Fruit fly (Drosophila melanogaster) whole organism, embryonic: Measurements from ENCODE around the gene CG9667.

Source experiments
- Adf1 ChIP-seq: fragments of 200-800 bp; sonication (Bioruptor generic); IDR thresholded peaks from 2 replicates; pipeline ENCODE4 v1.3.6; 2022; ENCODE audit warnings: missing biosample characterization, missing genetic modification characterization
- BEAF-32 ChIP-seq: fragments of 200-800 bp; sonication (Bioruptor generic); optimal IDR thresholded peaks from 3 replicates; lab custom pipeline; 2017; ENCODE audit warnings: missing biosample characterization, missing genetic modification characterization, mild to moderate bottlenecking, moderate library complexity, missing genetic modification reagents
- BtbVII ChIP-seq: fragments of 200-800 bp; sonication (Bioruptor generic); optimal IDR thresholded peaks from 3 replicates; lab custom pipeline; 2017; ENCODE audit warnings: missing biosample characterization, mild to moderate bottlenecking, missing genetic modification characterization
- CG10654 ChIP-seq: fragments of 200-800 bp; sonication (Bioruptor generic); optimal IDR thresholded peaks from 2 replicates; lab custom pipeline; 2016; ENCODE audit warnings: missing biosample characterization, missing genetic modification characterization
- CG11085 ChIP-seq: fragments of 200-800 bp; sonication (Bioruptor generic); IDR thresholded peaks from 2 replicates; pipeline ENCODE4 v1.3.6; 2022; ENCODE audit warnings: missing biosample characterization, missing genetic modification characterization
- CG11504 ChIP-seq: fragments of 200-800 bp; sonication (Bioruptor generic); optimal IDR thresholded peaks from 3 replicates; lab custom pipeline; 2019; ENCODE audit warnings: missing biosample characterization, mild to moderate bottlenecking, missing genetic modification characterization, moderate library complexity
- CG11696 ChIP-seq: fragments of 200-800 bp; sonication (Bioruptor generic); IDR thresholded peaks from 2 replicates; pipeline ENCODE4 v1.3.6; 2022; ENCODE audit warnings: missing biosample characterization, missing genetic modification characterization
- CG12155 ChIP-seq: fragments of 200-800 bp; sonication (Bioruptor generic); optimal IDR thresholded peaks from 3 replicates; lab custom pipeline; 2016; ENCODE audit warnings: missing biosample characterization, missing genetic modification characterization
- CG13775 ChIP-seq: fragments of 200-800 bp; sonication (Bioruptor generic); optimal IDR thresholded peaks from 3 replicates; lab custom pipeline; 2017; ENCODE audit warnings: missing biosample characterization, mild to moderate bottlenecking, missing genetic modification characterization
- CG15696 ChIP-seq: fragments of 200-800 bp; sonication (Bioruptor generic); optimal IDR thresholded peaks from 2 replicates; lab custom pipeline; 2019; ENCODE audit warnings: missing biosample characterization, mild to moderate bottlenecking, missing genetic modification characterization, moderate library complexity
- CG17359 ChIP-seq: fragments of 200-800 bp; sonication (Bioruptor generic); optimal IDR thresholded peaks from 3 replicates; lab custom pipeline; 2018; ENCODE audit warnings: missing biosample characterization, mild to moderate bottlenecking, missing genetic modification characterization, moderate library complexity
- CG17361 ChIP-seq: fragments of 200-800 bp; sonication (Bioruptor generic); IDR thresholded peaks from 3 replicates; pipeline ENCODE4 v1.3.6; 2022; ENCODE audit warnings: missing biosample characterization, missing genetic modification characterization
- CG17912 ChIP-seq: fragments of 200-800 bp; sonication (Bioruptor generic); optimal IDR thresholded peaks from 2 replicates; lab custom pipeline; 2018; ENCODE audit warnings: missing biosample characterization, mild to moderate bottlenecking, missing genetic modification characterization
- CG2875 ChIP-seq: fragments of 200-800 bp; sonication (Bioruptor generic); optimal IDR thresholded peaks from 2 replicates; lab custom pipeline; 2017; ENCODE audit warnings: missing biosample characterization, mild to moderate bottlenecking, missing genetic modification characterization, missing genetic modification reagents
- CG4424 ChIP-seq: fragments of 200-800 bp; sonication (Bioruptor generic); optimal IDR thresholded peaks from 3 replicates; lab custom pipeline; 2016; ENCODE audit warnings: missing biosample characterization, missing genetic modification characterization
- CkIIα-i1 ChIP-seq: fragments of 200-800 bp; sonication (Bioruptor generic); IDR thresholded peaks from 2 replicates; pipeline ENCODE4 v1.3.6; 2022; ENCODE audit warnings: missing biosample characterization, missing genetic modification characterization
- Doc2 ChIP-seq: fragments of 200-800 bp; sonication (Bioruptor generic); IDR thresholded peaks from 2 replicates; pipeline ENCODE4 v1.3.6; 2022; ENCODE audit warnings: missing biosample characterization, missing genetic modification characterization
- Hmr ChIP-seq: fragments of 200-800 bp; sonication (Bioruptor generic); optimal IDR thresholded peaks from 3 replicates; lab custom pipeline; 2017; ENCODE audit warnings: mild to moderate bottlenecking, missing biosample characterization, missing genetic modification reagents, missing genetic modification characterization
- Hr51 ChIP-seq, 2 experiments: fragments of 200-800 bp; sonication (Bioruptor generic); optimal IDR thresholded peaks; 2 replicates in 1 of 2; 3 replicates in 1 of 2; lab custom pipeline; 2016 to 2018; ENCODE audit warnings: missing biosample characterization in 2 of 2, missing genetic modification characterization in 2 of 2, mild to moderate bottlenecking in 1 of 2, moderate library complexity in 1 of 2
- Max ChIP-seq: fragments of 200-800 bp; sonication (Bioruptor generic); optimal IDR thresholded peaks from 2 replicates; lab custom pipeline; 2016; ENCODE audit warnings: missing biosample characterization, mild to moderate bottlenecking, missing genetic modification characterization
- Pdp1 ChIP-seq, 2 experiments: fragments of 200-800 bp; sonication (Bioruptor generic); optimal IDR thresholded peaks; 3 replicates each; lab custom pipeline; 2016; ENCODE audit warnings: missing biosample characterization in 2 of 2, missing genetic modification characterization in 2 of 2, mild to moderate bottlenecking in 1 of 2, moderate library complexity in 1 of 2
- Rfx ChIP-seq: fragments of 200-800 bp; sonication (Bioruptor generic); IDR thresholded peaks from 2 replicates; pipeline ENCODE4 v1.3.6; 2022; ENCODE audit warnings: missing biosample characterization, missing genetic modification characterization
- Ssrp ChIP-seq: fragments of 200-800 bp; sonication (Bioruptor generic); optimal IDR thresholded peaks from 2 replicates; lab custom pipeline; 2018; ENCODE audit warnings: missing biosample characterization, mild to moderate bottlenecking, missing genetic modification characterization, moderate library complexity
- YL-1 ChIP-seq: fragments of 200-800 bp; sonication (Bioruptor generic); optimal IDR thresholded peaks from 3 replicates; lab custom pipeline; 2017; ENCODE audit warnings: missing biosample characterization, mild to moderate bottlenecking, missing genetic modification characterization
- ab ChIP-seq: fragments of 200-800 bp; sonication (Bioruptor generic); optimal IDR thresholded peaks from 2 replicates; lab custom pipeline; 2016; ENCODE audit warnings: missing biosample characterization, missing genetic modification characterization
- ci ChIP-seq: fragments of 200-800 bp; sonication (Bioruptor generic); IDR thresholded peaks from 3 replicates; pipeline ENCODE4 v1.3.6; 2022; ENCODE audit warnings: missing biosample characterization, missing genetic modification characterization
- danr ChIP-seq: fragments of 200-800 bp; sonication (Bioruptor generic); IDR thresholded peaks from 2 replicates; pipeline ENCODE4 v1.3.6; 2022; ENCODE audit warnings: missing biosample characterization, missing genetic modification characterization
- ems ChIP-seq: fragments of 200-800 bp; sonication (Bioruptor generic); optimal IDR thresholded peaks from 3 replicates; lab custom pipeline; 2016; ENCODE audit warnings: missing biosample characterization, missing genetic modification characterization
- h ChIP-seq: fragments of >200 bp; optimal IDR thresholded peaks from 2 replicates; lab custom pipeline; 2017
- hb ChIP-seq: fragments of 200-800 bp; sonication (Bioruptor generic); IDR thresholded peaks from 3 replicates; pipeline ENCODE4 v1.3.6; 2022; ENCODE audit warnings: missing biosample characterization, missing genetic modification characterization; ENCODE audit not compliant: partially characterized antibody
- hkb ChIP-seq, 2 experiments: fragments of 200-800 bp in 1 of 2; fragments of >200 bp in 1 of 2; sonication (Bioruptor generic) in 1 of 2; IDR thresholded peaks in 1 of 2; optimal IDR thresholded peaks in 1 of 2; 2 replicates each; pipeline versions ENCODE4 v1.3.6 to Lab custom; 2017 to 2022; ENCODE audit warnings: missing biosample characterization in 1 of 2, missing genetic modification characterization in 1 of 2
- inv ChIP-seq: fragments of 200-800 bp; sonication (Bioruptor generic); IDR thresholded peaks from 2 replicates; pipeline ENCODE4 v1.3.6; 2022; ENCODE audit warnings: missing biosample characterization, missing genetic modification characterization; ENCODE audit not compliant: partially characterized antibody
- jumu ChIP-seq: fragments of 200-800 bp; sonication (Bioruptor generic); optimal IDR thresholded peaks from 3 replicates; lab custom pipeline; 2016; ENCODE audit warnings: missing biosample characterization, missing genetic modification characterization
- lab ChIP-seq: fragments of 200-800 bp; sonication (Bioruptor generic); optimal IDR thresholded peaks from 3 replicates; lab custom pipeline; 2017; ENCODE audit warnings: missing biosample characterization, missing genetic modification characterization, mild to moderate bottlenecking, moderate library complexity, missing genetic modification reagents
- lbe ChIP-seq: fragments of 200-800 bp; sonication (Bioruptor generic); optimal IDR thresholded peaks from 2 replicates; lab custom pipeline; 2016; ENCODE audit warnings: missing biosample characterization, mild to moderate bottlenecking, missing genetic modification characterization
- lilli ChIP-seq: fragments of 200-800 bp; sonication (Bioruptor generic); optimal IDR thresholded peaks from 3 replicates; lab custom pipeline; 2016; ENCODE audit warnings: missing biosample characterization, missing genetic modification characterization
- lmd ChIP-seq: fragments of 200-800 bp; sonication (Bioruptor generic); IDR thresholded peaks from 2 replicates; pipeline ENCODE4 v1.3.6; 2022; ENCODE audit warnings: missing biosample characterization, missing genetic modification characterization
- pum ChIP-seq: fragments of 200-800 bp; sonication (Bioruptor generic); optimal IDR thresholded peaks from 2 replicates; lab custom pipeline; 2016; ENCODE audit warnings: missing biosample characterization, missing genetic modification characterization
- repo ChIP-seq: fragments of 200-800 bp; sonication (Bioruptor generic); optimal IDR thresholded peaks from 2 replicates; lab custom pipeline; 2016; ENCODE audit warnings: missing biosample characterization, missing genetic modification characterization
- salm ChIP-seq: fragments of 200-800 bp; sonication (Bioruptor generic); optimal IDR thresholded peaks from 2 replicates; lab custom pipeline; 2018; ENCODE audit warnings: missing biosample characterization, mild to moderate bottlenecking, missing genetic modification characterization
- schlank ChIP-seq: fragments of 200-800 bp; sonication (Bioruptor generic); optimal IDR thresholded peaks from 2 replicates; lab custom pipeline; 2018; ENCODE audit warnings: missing biosample characterization, mild to moderate bottlenecking, missing genetic modification characterization
- sens-2 ChIP-seq: fragments of 200-800 bp; sonication (Bioruptor generic); IDR thresholded peaks from 2 replicates; pipeline ENCODE4 v1.3.6; 2022; ENCODE audit warnings: missing biosample characterization, missing genetic modification characterization
- sisA ChIP-seq: fragments of 200-800 bp; sonication (Bioruptor generic); IDR thresholded peaks from 2 replicates; pipeline ENCODE4 v1.3.6; 2022; ENCODE audit warnings: missing biosample characterization, missing genetic modification characterization
- so ChIP-seq: fragments of 200-800 bp; sonication (Bioruptor generic); IDR thresholded peaks from 3 replicates; pipeline ENCODE4 v1.3.6; 2022; ENCODE audit warnings: missing biosample characterization, missing genetic modification characterization
- tap ChIP-seq: fragments of 200-800 bp; optimal IDR thresholded peaks from 3 replicates; lab custom pipeline; 2019; ENCODE audit warnings: missing biosample characterization, mild to moderate bottlenecking, missing genetic modification characterization, moderate library complexity
- trem ChIP-seq: fragments of 200-800 bp; optimal IDR thresholded peaks from 3 replicates; lab custom pipeline; 2019; ENCODE audit warnings: missing biosample characterization, mild to moderate bottlenecking, missing genetic modification characterization, moderate library complexity
- wor ChIP-seq: fragments of 200-800 bp; sonication (Bioruptor generic); IDR thresholded peaks from 2 replicates; pipeline ENCODE4 v1.3.6; 2022; ENCODE audit warnings: missing biosample characterization, missing genetic modification characterization
- zf30C ChIP-seq: fragments of 200-800 bp; sonication (Bioruptor generic); optimal IDR thresholded peaks from 3 replicates; lab custom pipeline; 2018; ENCODE audit warnings: missing biosample characterization, mild to moderate bottlenecking, missing genetic modification characterization
- zfh1 ChIP-seq: fragments of 200-800 bp; sonication (Bioruptor generic); IDR thresholded peaks from 3 replicates; pipeline ENCODE4 v1.3.6; 2022; ENCODE audit warnings: missing biosample characterization, missing genetic modification characterization

Gene CG9667

DNA sequence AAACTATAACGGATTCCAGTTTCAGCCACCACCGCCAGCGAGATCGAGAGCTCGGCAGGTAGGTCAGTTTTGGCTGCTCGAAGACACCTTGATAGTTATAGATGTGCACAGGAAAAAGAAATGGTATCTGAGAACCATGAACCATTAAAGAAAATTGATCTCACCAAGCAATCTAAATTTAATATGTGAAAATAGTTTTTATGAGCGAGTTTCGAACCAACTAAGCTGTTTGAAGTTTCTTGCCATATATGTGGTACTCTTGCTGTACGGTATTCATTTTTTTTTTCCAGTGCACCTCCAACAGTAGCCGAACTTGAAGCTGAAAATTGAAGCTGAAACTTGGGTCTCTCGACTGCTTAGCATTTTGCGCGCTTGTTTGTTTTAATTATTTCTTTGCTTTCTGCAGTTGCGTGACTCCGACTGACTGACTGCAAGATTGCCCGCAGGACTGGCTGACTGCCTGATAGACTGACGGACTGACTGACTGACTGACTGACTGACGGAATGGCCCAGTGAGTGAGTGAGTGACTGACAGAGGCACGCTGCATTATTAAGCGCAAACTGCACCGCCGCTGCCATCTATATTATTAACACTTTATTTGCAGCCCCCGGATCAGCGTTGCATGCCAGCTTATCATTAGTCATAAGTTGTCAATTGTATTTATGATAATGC, 45.5 kb upstream of the CG9667 start (continued):
- TF ChIP-seq wor (GFP tag; lab: Robert Waterston, UW) (peak; percentile 22; the same call in 1 of the 2 replicates), repo (GFP tag; lab: Kevin White, UChicago) (no peak), trem (tag; lab: Kevin White, UChicago) (no peak), Pdp1 (GFP tag; optimal IDR thresholded peaks at IDR 0.05; lab: Kevin White, UChicago) (peak in 1 of 2 experiments; percentile 38), so (GFP tag; lab: Robert Waterston, UW) (peak; percentile 27; the same call in 1 of the 3 replicates), CG12155 (GFP tag; lab: Kevin White, UChicago) (no peak), Adf1 (no peak), lbe (GFP tag; lab: Kevin White, UChicago) (no peak), salm (peak; percentile 36), Ssrp (peak; percentile 33), CG11085 (GFP tag; lab: Robert Waterston, UW) (no peak), hkb (optimal IDR thresholded peaks at IDR 0.05; lab: Kevin White, UChicago) (no peak), hkb (GFP tag; IDR thresholded peaks at IDR 0.05; lab: Robert Waterston, UW) (peak; percentile 71), zf30C (peak; percentile 63), CG17912 (GFP tag; lab: Kevin White, UChicago) (no peak), lab (GFP tag; lab: Kevin White, UChicago) (peak; percentile 20), lmd (GFP tag; lab: Robert Waterston, UW) (peak; percentile 25; the same call in 1 of the 2 replicates), CkIIα-i1 (GFP tag; lab: Robert Waterston, UW) (no peak), hb (GFP tag; lab: Robert Waterston, UW) (no peak), danr (GFP tag; lab: Robert Waterston, UW) (0 out of 2 replicates have a peak, but pooled peaks have one; percentile 7), BtbVII (GFP tag; lab: Kevin White, UChicago) (no peak), Doc2 (GFP tag; lab: Robert Waterston, UW) (no peak), Hmr (GFP tag; lab: Kevin White, UChicago) (no peak), CG15696 (peak; percentile 34), sens-2 (GFP tag; lab: Robert Waterston, UW) (0 out of 2 replicates have a peak, but pooled peaks have one; percentile 13), tap (no peak), YL-1 (GFP tag; lab: Kevin White, UChicago) (no peak), ci (GFP tag; lab: Robert Waterston, UW) (peak; percentile 71), CG11504 (tag; lab: Kevin White, UChicago) (peak; percentile 74), CG4424 (GFP tag; lab: Kevin White, UChicago) (peak; percentile 42), zfh1 (GFP tag; lab: Robert Waterston, UW) (peak; percentile 44; the same call in 1 of the 3 replicates), CG17359 (tag; lab: Kevin White, UChicago) (peak; percentile 47), CG13775 (GFP tag; lab: Kevin White, UChicago) (peak; percentile 41), sisA (peak; percentile 42; the same call in 1 of the 2 replicates), Max (GFP tag; lab: Kevin White, UChicago) (no peak), schlank (tag; lab: Kevin White, UChicago) (no peak), CG2875 (GFP tag; lab: Kevin White, UChicago) (peak; percentile 48), Rfx (GFP tag; lab: Robert Waterston, UW) (no peak), pum (GFP tag; lab: Kevin White, UChicago) (peak; percentile 31), CG17361 (GFP tag; lab: Robert Waterston, UW) (peak; percentile 46; the same call in 1 of the 3 replicates), lilli (GFP tag; lab: Kevin White, UChicago) (peak; percentile 43), ab (GFP tag; lab: Kevin White, UChicago) (peak; percentile 51), h (no peak), Hr51 (GFP tag; optimal IDR thresholded peaks at IDR 0.05; lab: Kevin White, UChicago) (peak in 1 of 2 experiments; percentile 62), CG11696 (GFP tag; lab: Robert Waterston, UW) (no peak), inv (no peak), BEAF-32 (GFP tag; lab: Kevin White, UChicago) (no peak), CG10654 (peak; percentile 36), ems (GFP tag; lab: Kevin White, UChicago) (peak; percentile 14), jumu (GFP tag; lab: Kevin White, UChicago) (peak; percentile 50)
